Fruit fly (Drosophila melanogaster): ENCODE results near the gene CG4592.

The CG4592 gene

dm6 chr2L:9943521-9943920, 22.1 kb downstream of the CG4592 start (continued):
- TF ChIP-seq CG10979 (tag; optimal IDR thresholded peaks at IDR 0.05) (no peak), Asciz (GFP tag; optimal IDR thresholded peaks at IDR 0.05) (no peak), repo (GFP tag; optimal IDR thresholded peaks at IDR 0.05) (no peak), ttk (GFP tag; IDR thresholded peaks at IDR 0.05) (no peak), Hey (tag; optimal IDR thresholded peaks at IDR 0.05) (peak; percentile 51), CG12071 (GFP tag; optimal IDR thresholded peaks at IDR 0.05) (peak; percentile 8), Oli (tag; optimal IDR thresholded peaks at IDR 0.05) (no peak), ewg (GFP tag; optimal IDR thresholded peaks at IDR 0.05) (no peak), fd64A (GFP tag; optimal IDR thresholded peaks at IDR 0.05) (no peak), tup (GFP tag; optimal IDR thresholded peaks at IDR 0.05) (no peak), Doc2 (GFP tag; IDR thresholded peaks at IDR 0.05) (no peak), rib (GFP tag; IDR thresholded peaks at IDR 0.05) (peak; percentile 73), Drgx (GFP tag; IDR thresholded peaks at IDR 0.05) (no peak), CG31441 (GFP tag; IDR thresholded peaks at IDR 0.05) (no peak), CG31365 (tag; optimal IDR thresholded peaks at IDR 0.05) (peak; percentile 29), CG18599 (GFP tag; optimal IDR thresholded peaks at IDR 0.05) (peak; percentile 67), CG8478 (optimal IDR thresholded peaks at IDR 0.05) (no peak), CG13894 (tag; optimal IDR thresholded peaks at IDR 0.05) (peak; percentile 9), CG8765 (GFP tag; IDR thresholded peaks at IDR 0.05) (no peak), CG4707 (GFP tag; optimal IDR thresholded peaks at IDR 0.05) (no peak), BEAF-32 (GFP tag; optimal IDR thresholded peaks at IDR 0.05) (no peak), jigr1 (GFP tag; IDR thresholded peaks at IDR 0.05) (no peak), B-H2 (GFP tag; optimal IDR thresholded peaks at IDR 0.05) (no peak), YL-1 (GFP tag; optimal IDR thresholded peaks at IDR 0.05) (no peak), CG8924 (tag; optimal IDR thresholded peaks at IDR 0.05) (no peak), CG9797 (GFP tag; optimal IDR thresholded peaks at IDR 0.05) (no peak), cwo (GFP tag; optimal IDR thresholded peaks at IDR 0.05) (peak; percentile 59), ac (GFP tag; optimal IDR thresholded peaks at IDR 0.05) (no peak), jing (GFP tag; optimal IDR thresholded peaks at IDR 0.05) (no peak), Rfx (GFP tag; IDR thresholded peaks at IDR 0.05) (peak; percentile 69), Taf1 (GFP tag; IDR thresholded peaks at IDR 0.05) (no peak), ranshi (GFP tag; IDR thresholded peaks at IDR 0.05) (no peak), yki (optimal IDR thresholded peaks at IDR 0.05) (no peak), CG3065 (GFP tag; optimal IDR thresholded peaks at IDR 0.05) (no peak), gt (GFP tag; IDR thresholded peaks at IDR 0.05) (no peak), B-H1 (GFP tag; IDR thresholded peaks at IDR 0.05) (no peak), inv (GFP tag; IDR thresholded peaks at IDR 0.05; ENCODE audit: partially characterized antibody) (no peak), D19B (GFP tag; optimal IDR thresholded peaks at IDR 0.05) (no peak), Camta (GFP tag; optimal IDR thresholded peaks at IDR 0.05) (no peak), mirr (GFP tag; optimal IDR thresholded peaks at IDR 0.05) (peak; percentile 99), HLH3B (GFP tag; IDR thresholded peaks at IDR 0.05) (no peak), eve (GFP tag; optimal IDR thresholded peaks at IDR 0.05) (no peak), prd (optimal IDR thresholded peaks at IDR 0.05) (no peak), prd (GFP tag; IDR thresholded peaks at IDR 0.05) (no peak), Chrac-16 (GFP tag; optimal IDR thresholded peaks at IDR 0.05) (no peak), CG42726 (GFP tag; IDR thresholded peaks at IDR 0.05; ENCODE audit: partially characterized antibody) (no peak), seq (GFP tag; IDR thresholded peaks at IDR 0.05) (no peak), CG2875 (GFP tag; optimal IDR thresholded peaks at IDR 0.05) (no peak), NK7.1 (GFP tag; optimal IDR thresholded peaks at IDR 0.05) (no peak), GATAe (GFP tag; conservative IDR thresholded peaks at IDR 0.05) (peak; percentile 89), Ssrp (tag; optimal IDR thresholded peaks at IDR 0.05) (no peak), CG32772 (GFP tag; IDR thresholded peaks at IDR 0.05) (no peak), CG17612 (GFP tag; IDR thresholded peaks at IDR 0.05) (no peak)
